Fruit fly (Drosophila melanogaster) whole organism, embryonic: ENCODE results near the gene Dbp21E2.
A peak's percentile ranks its signal among the peaks of the same experiment; 100 is the strongest.

Experiments
- BEAF-32 ChIP-seq: fragments of 200-800 bp; sonication (Bioruptor generic); optimal IDR thresholded peaks from 3 replicates; lab custom pipeline; 2017; ENCODE audit warnings: missing biosample characterization, missing genetic modification characterization, mild to moderate bottlenecking, moderate library complexity, missing genetic modification reagents
- CG10147 ChIP-seq: fragments of 200-800 bp; sonication (Bioruptor generic); optimal IDR thresholded peaks from 2 replicates; lab custom pipeline; 2019; ENCODE audit warnings: missing biosample characterization, mild to moderate bottlenecking, missing genetic modification characterization, moderate library complexity
- CG10565 ChIP-seq: fragments of 200-800 bp; sonication (Bioruptor generic); optimal IDR thresholded peaks from 3 replicates; lab custom pipeline; 2016; ENCODE audit warnings: missing biosample characterization, mild to moderate bottlenecking, missing genetic modification characterization
- CG10959 ChIP-seq: fragments of 200-800 bp; sonication (Bioruptor generic); IDR thresholded peaks from 2 replicates; pipeline ENCODE4 v1.3.6; 2022; ENCODE audit warnings: missing biosample characterization, missing genetic modification characterization
- CG11504 ChIP-seq: fragments of 200-800 bp; sonication (Bioruptor generic); optimal IDR thresholded peaks from 3 replicates; lab custom pipeline; 2019; ENCODE audit warnings: missing biosample characterization, mild to moderate bottlenecking, missing genetic modification characterization, moderate library complexity
- CG11723 ChIP-seq: fragments of 200-800 bp; sonication (Bioruptor generic); optimal IDR thresholded peaks from 2 replicates; lab custom pipeline; 2017; ENCODE audit warnings: missing biosample characterization, mild to moderate bottlenecking, missing genetic modification characterization
- CG14860 ChIP-seq: fragments of 200-800 bp; sonication (Bioruptor generic); IDR thresholded peaks from 3 replicates; pipeline ENCODE4 v1.3.6; 2022; ENCODE audit warnings: missing biosample characterization, missing genetic modification characterization; ENCODE audit not compliant: partially characterized antibody
- CG1647 ChIP-seq: fragments of 200-800 bp; sonication (Bioruptor generic); optimal IDR thresholded peaks from 3 replicates; lab custom pipeline; 2016; ENCODE audit warnings: missing biosample characterization, missing genetic modification characterization
- CG18764 ChIP-seq: fragments of 200-800 bp; sonication (Bioruptor generic); optimal IDR thresholded peaks from 3 replicates; lab custom pipeline; 2016; ENCODE audit warnings: missing biosample characterization, missing genetic modification characterization
- CG3065 ChIP-seq: fragments of 200-800 bp; sonication (Bioruptor generic); optimal IDR thresholded peaks from 2 replicates; lab custom pipeline; 2016; ENCODE audit warnings: missing biosample characterization, missing genetic modification characterization
- CG33557 ChIP-seq: fragments of 200-800 bp; sonication (Bioruptor generic); optimal IDR thresholded peaks from 2 replicates; lab custom pipeline; 2019; ENCODE audit warnings: missing biosample characterization, mild to moderate bottlenecking, missing genetic modification characterization, moderate library complexity
- CG34224 ChIP-seq: fragments of 200-800 bp; sonication (Bioruptor generic); IDR thresholded peaks from 3 replicates; pipeline ENCODE4 v1.3.6; 2022; ENCODE audit warnings: missing biosample characterization, missing genetic modification characterization; ENCODE audit not compliant: partially characterized antibody
- CG5180 ChIP-seq: fragments of 200-800 bp; sonication (Bioruptor generic); optimal IDR thresholded peaks from 3 replicates; lab custom pipeline; 2017; ENCODE audit warnings: missing biosample characterization, missing genetic modification characterization, mild to moderate bottlenecking, moderate library complexity, missing genetic modification reagents
- CG6654 ChIP-seq: fragments of 200-800 bp; sonication (Bioruptor generic); optimal IDR thresholded peaks from 2 replicates; lab custom pipeline; 2017; ENCODE audit warnings: missing biosample characterization, mild to moderate bottlenecking, missing genetic modification characterization
- CG6683 ChIP-seq: fragments of 200-800 bp; sonication (Bioruptor generic); optimal IDR thresholded peaks from 2 replicates; lab custom pipeline; 2017; ENCODE audit warnings: missing biosample characterization, mild to moderate bottlenecking, missing genetic modification characterization, missing genetic modification reagents
- CG6813 ChIP-seq: fragments of 200-800 bp; sonication (Bioruptor generic); optimal IDR thresholded peaks from 2 replicates; lab custom pipeline; 2017; ENCODE audit warnings: missing biosample characterization, missing genetic modification characterization, mild to moderate bottlenecking, moderate library complexity, missing genetic modification reagents
- CG9797 ChIP-seq: fragments of 200-800 bp; sonication (Bioruptor generic); optimal IDR thresholded peaks from 3 replicates; lab custom pipeline; 2018; ENCODE audit warnings: missing biosample characterization, mild to moderate bottlenecking, missing genetic modification characterization
- D ChIP-seq, 2 experiments: fragments of 200-800 bp in 1 of 2; fragments of >200 bp in 1 of 2; sonication (Bioruptor generic) in 1 of 2; optimal IDR thresholded peaks; 2 replicates in 1 of 2; 3 replicates in 1 of 2; lab custom pipeline; 2017; ENCODE audit warnings: mild to moderate bottlenecking in 1 of 2, missing biosample characterization in 1 of 2, missing genetic modification characterization in 1 of 2, missing genetic modification reagents in 1 of 2
- D19B ChIP-seq: fragments of 200-800 bp; sonication (Bioruptor generic); optimal IDR thresholded peaks from 2 replicates; lab custom pipeline; 2017; ENCODE audit warnings: missing biosample characterization, mild to moderate bottlenecking, missing genetic modification characterization
- Dfd ChIP-seq, 2 experiments: fragments of >200 bp; optimal IDR thresholded peaks; 2 replicates each; lab custom pipeline; 2017; ENCODE audit warnings: missing biosample characterization in 2 of 2, missing genetic modification characterization in 2 of 2
- Doc3 ChIP-seq: fragments of 200-800 bp; sonication (Bioruptor generic); IDR thresholded peaks from 3 replicates; pipeline ENCODE4 v1.3.6; 2022; ENCODE audit warnings: missing biosample characterization, missing genetic modification characterization; ENCODE audit not compliant: partially characterized antibody
- Drgx ChIP-seq: fragments of 200-800 bp; sonication (Bioruptor generic); IDR thresholded peaks from 2 replicates; pipeline ENCODE4 v1.3.6; 2022; ENCODE audit warnings: missing biosample characterization, missing genetic modification characterization
- Fer1 ChIP-seq: fragments of 200-800 bp; sonication (Bioruptor generic); optimal IDR thresholded peaks from 2 replicates; lab custom pipeline; 2017; ENCODE audit warnings: missing biosample characterization, mild to moderate bottlenecking, missing genetic modification characterization
- Gsc ChIP-seq: fragments of 200-800 bp; sonication (Bioruptor generic); IDR thresholded peaks from 2 replicates; pipeline ENCODE4 v1.3.6; 2022; ENCODE audit warnings: missing biosample characterization, missing genetic modification characterization
- Lhr ChIP-seq: fragments of 200-800 bp; sonication (Bioruptor generic); optimal IDR thresholded peaks from 3 replicates; lab custom pipeline; 2017; ENCODE audit warnings: mild to moderate bottlenecking, missing biosample characterization, missing genetic modification reagents, missing genetic modification characterization
- YL-1 ChIP-seq: fragments of 200-800 bp; sonication (Bioruptor generic); optimal IDR thresholded peaks from 3 replicates; lab custom pipeline; 2017; ENCODE audit warnings: missing biosample characterization, mild to moderate bottlenecking, missing genetic modification characterization
- abd-A ChIP-seq: fragments of 200-800 bp; sonication (Bioruptor generic); optimal IDR thresholded peaks from 3 replicates; lab custom pipeline; 2019; ENCODE audit warnings: missing biosample characterization, mild to moderate bottlenecking, missing genetic modification characterization, moderate library complexity
- ac ChIP-seq: fragments of 200-800 bp; sonication (Bioruptor generic); optimal IDR thresholded peaks from 3 replicates; lab custom pipeline; 2017; ENCODE audit warnings: missing biosample characterization, mild to moderate bottlenecking, missing genetic modification characterization
- cas ChIP-seq: fragments of 200-800 bp; sonication (Bioruptor generic); IDR thresholded peaks from 2 replicates; pipeline ENCODE4 v1.3.6; 2022; ENCODE audit warnings: missing biosample characterization, missing genetic modification characterization
- cato ChIP-seq: fragments of 200-800 bp; sonication (Bioruptor generic); optimal IDR thresholded peaks from 2 replicates; lab custom pipeline; 2016; ENCODE audit warnings: missing biosample characterization, missing genetic modification characterization, borderline replicate concordance
- crol ChIP-seq: fragments of 200-800 bp; sonication (Bioruptor generic); IDR thresholded peaks from 2 replicates; pipeline ENCODE4 v1.3.6; 2022; ENCODE audit warnings: missing biosample characterization, missing genetic modification characterization
- emc ChIP-seq: fragments of 200-800 bp; sonication (Bioruptor generic); optimal IDR thresholded peaks from 2 replicates; lab custom pipeline; 2016; ENCODE audit warnings: missing biosample characterization, missing genetic modification characterization
- ewg ChIP-seq: fragments of 200-800 bp; sonication (Bioruptor generic); optimal IDR thresholded peaks from 3 replicates; lab custom pipeline; 2017; ENCODE audit warnings: mild to moderate bottlenecking, missing biosample characterization, missing genetic modification reagents, missing genetic modification characterization
- gsb-n ChIP-seq: fragments of 200-800 bp; sonication (Bioruptor generic); optimal IDR thresholded peaks from 3 replicates; lab custom pipeline; 2018; ENCODE audit warnings: missing biosample characterization, mild to moderate bottlenecking, missing genetic modification characterization
- inv ChIP-seq: fragments of 200-800 bp; sonication (Bioruptor generic); IDR thresholded peaks from 2 replicates; pipeline ENCODE4 v1.3.6; 2022; ENCODE audit warnings: missing biosample characterization, missing genetic modification characterization; ENCODE audit not compliant: partially characterized antibody
- jumu ChIP-seq: fragments of 200-800 bp; sonication (Bioruptor generic); optimal IDR thresholded peaks from 3 replicates; lab custom pipeline; 2016; ENCODE audit warnings: missing biosample characterization, missing genetic modification characterization
- ken ChIP-seq: fragments of 200-800 bp; sonication (Bioruptor generic); IDR thresholded peaks from 3 replicates; pipeline ENCODE4 v1.3.6; 2022; ENCODE audit warnings: missing biosample characterization, missing genetic modification characterization
- nerfin-1 ChIP-seq: fragments of 200-800 bp; sonication (Bioruptor generic); optimal IDR thresholded peaks from 3 replicates; lab custom pipeline; 2019; ENCODE audit warnings: missing biosample characterization, mild to moderate bottlenecking, missing genetic modification characterization, moderate library complexity
- nom ChIP-seq: fragments of 200-800 bp; sonication (Bioruptor generic); optimal IDR thresholded peaks from 2 replicates; lab custom pipeline; 2017; ENCODE audit warnings: missing biosample characterization, missing genetic modification characterization, mild to moderate bottlenecking, moderate library complexity, missing genetic modification reagents
- oc ChIP-seq: fragments of 200-800 bp; sonication (Bioruptor generic); optimal IDR thresholded peaks from 2 replicates; lab custom pipeline; 2018; ENCODE audit warnings: missing biosample characterization, mild to moderate bottlenecking, missing genetic modification characterization, moderate library complexity
- pan ChIP-seq, 4 experiments: fragments of >200 bp in 3 of 4; fragments of 200-800 bp in 1 of 4; sonication (Bioruptor generic) in 1 of 4; optimal IDR thresholded peaks in 3 of 4; IDR thresholded peaks in 1 of 4; 2 replicates each; pipeline versions ENCODE4 v1.3.6 to Lab custom; 2017 to 2022; ENCODE audit warnings: missing biosample characterization in 2 of 4, missing genetic modification characterization in 2 of 4, mixed read lengths in 1 of 4
- repo ChIP-seq: fragments of 200-800 bp; sonication (Bioruptor generic); optimal IDR thresholded peaks from 2 replicates; lab custom pipeline; 2016; ENCODE audit warnings: missing biosample characterization, missing genetic modification characterization
- rib ChIP-seq: fragments of 200-800 bp; sonication (Bioruptor generic); IDR thresholded peaks from 2 replicates; pipeline ENCODE4 v1.3.6; 2022; ENCODE audit warnings: missing biosample characterization, missing genetic modification characterization
- trem ChIP-seq: fragments of 200-800 bp; optimal IDR thresholded peaks from 3 replicates; lab custom pipeline; 2019; ENCODE audit warnings: missing biosample characterization, mild to moderate bottlenecking, missing genetic modification characterization, moderate library complexity
- unpg ChIP-seq: fragments of 200-800 bp; sonication (Bioruptor generic); optimal IDR thresholded peaks from 3 replicates; lab custom pipeline; 2018; ENCODE audit warnings: missing biosample characterization, mild to moderate bottlenecking, missing genetic modification characterization, moderate library complexity
- wor ChIP-seq: fragments of 200-800 bp; sonication (Bioruptor generic); IDR thresholded peaks from 2 replicates; pipeline ENCODE4 v1.3.6; 2022; ENCODE audit warnings: missing biosample characterization, missing genetic modification characterization

The Dbp21E2 gene

DNA sequence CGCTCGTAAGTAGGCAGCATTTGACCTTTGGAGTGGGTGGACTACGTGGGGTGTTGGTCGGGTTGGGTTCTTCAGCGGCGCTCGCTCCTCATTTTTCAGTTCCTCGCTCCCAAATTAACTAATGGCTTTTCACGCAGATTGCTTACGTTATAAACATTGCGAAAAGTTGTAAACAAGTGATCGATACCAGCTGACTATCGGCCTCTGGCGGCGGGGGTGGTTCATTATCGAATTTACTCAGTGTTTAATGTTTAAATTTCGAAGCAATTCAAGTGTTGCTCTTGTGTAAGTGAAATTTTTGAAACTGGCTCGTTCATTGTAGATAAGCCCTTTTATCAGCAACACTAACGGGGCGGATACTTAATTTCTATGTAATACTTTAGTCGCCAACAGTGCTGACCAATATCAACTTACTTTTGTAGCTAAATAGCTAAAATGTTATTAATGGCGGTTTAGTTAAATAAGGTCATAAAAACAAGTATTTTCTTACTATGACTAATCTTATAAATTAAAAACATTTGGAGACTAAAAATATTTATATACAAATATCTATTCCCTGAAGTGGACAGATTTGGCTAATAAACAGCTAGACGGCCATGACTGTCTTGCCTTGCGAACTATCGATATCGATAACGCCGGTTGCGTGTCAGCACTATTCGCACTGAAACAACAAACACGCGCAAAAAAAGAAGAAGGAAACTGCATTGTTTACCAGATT is 8.1 kb downstream of the Dbp21E2 start, which contains the start of the genes PGAP2 and Clp (continued):
- TF ChIP-seq oc (tag; lab: Kevin White, UChicago): peak; percentile 38
- TF ChIP-seq CG11504 (tag; lab: Kevin White, UChicago): peak; percentile 80
- TF ChIP-seq Fer1 (GFP tag; lab: Kevin White, UChicago): peak; percentile 51
- TF ChIP-seq Doc3: 0 out of 3 replicates have a peak, but pooled peaks have one; percentile 40
- TF ChIP-seq YL-1 (GFP tag; lab: Kevin White, UChicago): no peak
- peak; percentile 52 for TF ChIP-seq Lhr (GFP tag; lab: Kevin White, UChicago)
- TF ChIP-seq crol (GFP tag; lab: Robert Waterston, UW): no peak
- TF ChIP-seq BEAF-32 (GFP tag; lab: Kevin White, UChicago): peak; percentile 77
- TF ChIP-seq CG10565 (GFP tag; lab: Kevin White, UChicago): no peak
- peak; percentile 62 for TF ChIP-seq cato (GFP tag; lab: Kevin White, UChicago)
- TF ChIP-seq Dfd (GFP tag; optimal IDR thresholded peaks at IDR 0.05; lab: Kevin White, UChicago): no peak
- no peak for TF ChIP-seq abd-A (tag; lab: Kevin White, UChicago)
- TF ChIP-seq ken (GFP tag; lab: Robert Waterston, UW): peak; percentile 75
- TF ChIP-seq CG6813 (GFP tag; lab: Kevin White, UChicago): no peak
- TF ChIP-seq cas (GFP tag; lab: Robert Waterston, UW): 0 out of 2 replicates have a peak, but pooled peaks have one; percentile 13
- peak; percentile 20; the same call in 1 of the 2 replicates for TF ChIP-seq rib (GFP tag; lab: Robert Waterston, UW)
- TF ChIP-seq CG9797 (GFP tag; lab: Kevin White, UChicago): peak; percentile 9
- peak; percentile 60 for TF ChIP-seq CG18764 (GFP tag; lab: Kevin White, UChicago)
- peak; percentile 26 for TF ChIP-seq CG11723 (GFP tag; lab: Kevin White, UChicago)
- peak; percentile 65 for TF ChIP-seq nerfin-1 (tag; lab: Kevin White, UChicago)
- TF ChIP-seq CG10959 (GFP tag; lab: Robert Waterston, UW): peak; percentile 40; the same call in 1 of the 2 replicates
- TF ChIP-seq inv (GFP tag; lab: Robert Waterston, UW): no peak
- TF ChIP-seq CG33557 (GFP tag; lab: Kevin White, UChicago): peak; percentile 53
- TF ChIP-seq CG5180: peak; percentile 46
- peak; percentile 19 for TF ChIP-seq CG3065 (GFP tag; lab: Kevin White, UChicago)
- peak; percentile 71 for TF ChIP-seq trem
- TF ChIP-seq pan (optimal IDR thresholded peaks at IDR 0.05; lab: Kevin White, UChicago): no peak
- peak in 1 of 2 experiments; percentile 71 for TF ChIP-seq pan (GFP tag; optimal IDR thresholded peaks at IDR 0.05 in 1 of 2, IDR thresholded peaks at IDR 0.05 in 1 of 2)
- no peak for TF ChIP-seq Gsc (GFP tag; lab: Robert Waterston, UW)
- peak; percentile 49 for TF ChIP-seq D19B (GFP tag; lab: Kevin White, UChicago)
- TF ChIP-seq ewg (GFP tag; lab: Kevin White, UChicago): peak; percentile 54
- TF ChIP-seq CG1647 (GFP tag; lab: Kevin White, UChicago): peak; percentile 2
- TF ChIP-seq wor (GFP tag; lab: Robert Waterston, UW): peak; percentile 61
- peak; percentile 65; the same call in 2 of the 3 replicates for TF ChIP-seq CG14860 (GFP tag; lab: Robert Waterston, UW)
- TF ChIP-seq ac (GFP tag; lab: Kevin White, UChicago): no peak
- TF ChIP-seq Drgx (GFP tag; lab: Robert Waterston, UW): 0 out of 2 replicates have a peak, but pooled peaks have one; percentile 17
- no peak for TF ChIP-seq D (optimal IDR thresholded peaks at IDR 0.05; lab: Kevin White, UChicago)
- peak; percentile 41 for TF ChIP-seq D (GFP tag; optimal IDR thresholded peaks at IDR 0.05; lab: Kevin White, UChicago)
- TF ChIP-seq jumu (GFP tag; lab: Kevin White, UChicago): peak; percentile 25
- TF ChIP-seq CG6683 (GFP tag; lab: Kevin White, UChicago): no peak
- TF ChIP-seq CG10147 (GFP tag; lab: Kevin White, UChicago): peak; percentile 38
- TF ChIP-seq repo (GFP tag; lab: Kevin White, UChicago): no peak
- peak; percentile 13 for TF ChIP-seq emc
- TF ChIP-seq CG6654 (GFP tag; lab: Kevin White, UChicago): peak; percentile 8
- no peak for TF ChIP-seq gsb-n (tag; lab: Kevin White, UChicago)
- no peak; the same call in 2 of the 3 replicates for TF ChIP-seq CG34224 (GFP tag; lab: Robert Waterston, UW)
- peak; percentile 69 for TF ChIP-seq unpg (GFP tag; lab: Kevin White, UChicago)
- peak; percentile 3 for TF ChIP-seq nom (GFP tag; lab: Kevin White, UChicago)
